Fruit fly (Drosophila melanogaster): Measurements from ENCODE around the gene tal-2A.

DNA sequence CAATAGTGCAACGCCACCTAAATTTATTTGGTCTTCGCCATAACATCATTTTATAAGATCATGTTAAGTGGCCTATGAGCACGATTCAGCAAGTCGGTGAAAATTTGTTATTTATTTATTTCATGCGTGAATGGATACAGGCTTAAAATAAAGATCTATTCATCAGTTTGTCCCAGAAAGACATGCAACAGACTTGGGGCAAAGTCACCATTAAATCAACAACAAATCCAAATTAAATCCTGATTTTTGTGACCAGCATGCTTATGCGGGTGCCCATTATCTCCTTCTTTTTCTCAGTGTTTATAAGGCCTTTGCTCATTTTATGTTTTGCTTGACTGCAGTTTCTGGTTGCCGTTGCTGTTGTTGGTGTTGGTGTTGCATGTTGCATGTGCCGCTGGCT lies 5.0 kb upstream of the tal-2A start:
- TF ChIP-seq CG8478 (optimal IDR thresholded peaks at IDR 0.05) (no peak), CTCF (optimal IDR thresholded peaks at IDR 0.05) (no peak)

Data from S2 (cell line).